Worm (Caenorhabditis elegans) whole organism, mixed stage, embryonic: ENCODE measurements around the gene Y34B4A.10.
A peak's percentile ranks its signal among the peaks of the same experiment; 100 is the strongest.

ENCODE experiments used
- M03D4.4 ChIP-seq: sonication (generic microtip); optimal IDR thresholded peaks from 2 replicates; lab custom pipeline; 2017; ENCODE audit warnings: mild to moderate bottlenecking, missing genetic modification characterization, missing compliant biosample characterization
- bed-3 ChIP-seq: fragments of 200-800 bp; sonication (Bioruptor generic); optimal IDR thresholded peaks from 3 replicates; lab custom pipeline; 2018; ENCODE audit warnings: mild to moderate bottlenecking, missing genetic modification characterization, moderate library complexity, missing compliant biosample characterization
- blmp-1 ChIP-seq: fragments of 150-350 bp; optimal IDR thresholded peaks from 2 replicates; lab custom pipeline; 2014; ENCODE audit warnings: missing biosample characterization, missing genetic modification characterization
- ceh-39 ChIP-seq: fragments of 150-350 bp; optimal IDR thresholded peaks from 2 replicates; lab custom pipeline; 2014; ENCODE audit warnings: missing biosample characterization, missing genetic modification characterization
- ceh-43 ChIP-seq: fragments of 200-800 bp; sonication (Bioruptor generic); optimal IDR thresholded peaks from 2 replicates; lab custom pipeline; 2018; ENCODE audit warnings: mild to moderate bottlenecking, missing genetic modification characterization, moderate library complexity, missing compliant biosample characterization
- ceh-83 ChIP-seq: fragments of 200-800 bp; sonication (Bioruptor generic); optimal IDR thresholded peaks from 2 replicates; lab custom pipeline; 2018; ENCODE audit warnings: mild to moderate bottlenecking, missing genetic modification characterization, missing compliant biosample characterization
- ces-1 ChIP-seq: fragments of 150-350 bp; optimal IDR thresholded peaks from 2 replicates; lab custom pipeline; 2014; ENCODE audit warnings: missing biosample characterization, missing genetic modification reagents, missing genetic modification characterization
- cnd-1 ChIP-seq: fragments of 200-800 bp; sonication (Bioruptor generic); optimal IDR thresholded peaks from 2 replicates; lab custom pipeline; 2018; ENCODE audit warnings: mild to moderate bottlenecking, missing genetic modification characterization, missing compliant biosample characterization
- drap-1 ChIP-seq: fragments of 200-800 bp; sonication (Bioruptor generic); optimal IDR thresholded peaks from 3 replicates; lab custom pipeline; 2018; ENCODE audit warnings: mild to moderate bottlenecking, missing genetic modification characterization, missing compliant biosample characterization
- elt-1 ChIP-seq: sonication (generic microtip); optimal IDR thresholded peaks from 2 replicates; lab custom pipeline; 2017; ENCODE audit warnings: missing genetic modification characterization, mild to moderate bottlenecking, missing compliant biosample characterization, antibody characterized with exemption, moderate library complexity, borderline replicate concordance; ENCODE audit not compliant: insufficient read depth
- elt-3 ChIP-seq: fragments of 150-350 bp; optimal IDR thresholded peaks from 2 replicates; lab custom pipeline; 2014; ENCODE audit warnings: missing biosample characterization, missing genetic modification characterization
- flh-1 ChIP-seq: fragments of 200-800 bp; sonication (Bioruptor generic); optimal IDR thresholded peaks from 2 replicates; lab custom pipeline; 2018; ENCODE audit warnings: mild to moderate bottlenecking, missing genetic modification characterization, moderate library complexity, missing compliant biosample characterization
- ham-2 ChIP-seq: fragments of 200-800 bp; sonication (Bioruptor generic); optimal IDR thresholded peaks from 2 replicates; lab custom pipeline; 2018; ENCODE audit warnings: mild to moderate bottlenecking, missing genetic modification characterization, missing compliant biosample characterization
- hlh-1 ChIP-seq: fragments of 150-350 bp; optimal IDR thresholded peaks from 2 replicates; lab custom pipeline; 2014; ENCODE audit warnings: missing biosample characterization, missing genetic modification reagents, missing genetic modification characterization
- lin-13 ChIP-seq: fragments of 150-350 bp; optimal IDR thresholded peaks from 2 replicates; lab custom pipeline; 2014; ENCODE audit warnings: missing biosample characterization, missing genetic modification characterization
- lin-32 ChIP-seq: fragments of 200-800 bp; sonication (Bioruptor generic); optimal IDR thresholded peaks from 2 replicates; lab custom pipeline; 2018; ENCODE audit warnings: mild to moderate bottlenecking, missing genetic modification characterization, missing compliant biosample characterization
- lsy-2 ChIP-seq: fragments of 150-350 bp; optimal IDR thresholded peaks from 2 replicates; lab custom pipeline; 2014; ENCODE audit warnings: missing biosample characterization, missing genetic modification characterization
- mab-5 ChIP-seq: fragments of 150-350 bp; optimal IDR thresholded peaks from 2 replicates; lab custom pipeline; 2014; ENCODE audit warnings: missing biosample characterization, missing genetic modification characterization
- mep-1 ChIP-seq: fragments of 150-350 bp; optimal IDR thresholded peaks from 2 replicates; lab custom pipeline; 2017; ENCODE audit warnings: missing biosample characterization, missing genetic modification reagents, missing genetic modification characterization, inconsistent platforms
- mls-2 ChIP-seq: sonication (generic microtip); optimal IDR thresholded peaks from 2 replicates; lab custom pipeline; 2016; ENCODE audit warnings: mild to moderate bottlenecking, missing genetic modification characterization, moderate library complexity, missing compliant biosample characterization
- nhr-12 ChIP-seq: fragments of 150-350 bp; optimal IDR thresholded peaks from 2 replicates; lab custom pipeline; 2014; ENCODE audit warnings: missing biosample characterization, missing genetic modification characterization
- nhr-2 ChIP-seq: fragments of 150-350 bp; optimal IDR thresholded peaks from 2 replicates; lab custom pipeline; 2014; ENCODE audit warnings: missing biosample characterization, missing genetic modification characterization
- nhr-237 ChIP-seq: fragments of 150-350 bp; optimal IDR thresholded peaks from 2 replicates; lab custom pipeline; 2014; ENCODE audit warnings: missing biosample characterization, missing genetic modification characterization
- nhr-28 ChIP-seq: fragments of 150-350 bp; optimal IDR thresholded peaks from 2 replicates; lab custom pipeline; 2014; ENCODE audit warnings: missing biosample characterization, missing genetic modification characterization
- nhr-76 ChIP-seq: sonication (generic microtip); optimal IDR thresholded peaks from 2 replicates; lab custom pipeline; 2017; ENCODE audit warnings: missing biosample characterization, missing genetic modification characterization
- pha-4 ChIP-seq: fragments of 150-350 bp; optimal IDR thresholded peaks from 2 replicates; lab custom pipeline; 2018; ENCODE audit warnings: missing biosample characterization, missing genetic modification reagents, missing genetic modification characterization
- sem-2 ChIP-seq: fragments of 200-800 bp; sonication (Bioruptor generic); optimal IDR thresholded peaks from 2 replicates; lab custom pipeline; 2018; ENCODE audit warnings: mild to moderate bottlenecking, missing genetic modification characterization, missing compliant biosample characterization
- snpc-4 ChIP-seq: fragments of 150-350 bp; optimal IDR thresholded peaks from 2 replicates; lab custom pipeline; 2014; ENCODE audit warnings: missing biosample characterization, missing genetic modification characterization
- sptf-1 ChIP-seq: sonication (generic microtip); optimal IDR thresholded peaks from 2 replicates; lab custom pipeline; 2017; ENCODE audit warnings: mild to moderate bottlenecking, missing genetic modification characterization, moderate library complexity, missing compliant biosample characterization
- tbx-8 ChIP-seq: fragments of 200-800 bp; sonication (Bioruptor generic); optimal IDR thresholded peaks from 2 replicates; lab custom pipeline; 2018; ENCODE audit warnings: mild to moderate bottlenecking, missing genetic modification characterization, moderate library complexity, missing compliant biosample characterization
- unc-120 ChIP-seq: sonication (generic microtip); optimal IDR thresholded peaks from 2 replicates; lab custom pipeline; 2017; ENCODE audit warnings: missing genetic modification characterization, missing compliant biosample characterization; ENCODE audit not compliant: poor library complexity, severe bottlenecking
- unc-39 ChIP-seq: fragments of 150-350 bp; optimal IDR thresholded peaks from 2 replicates; lab custom pipeline; 2014; ENCODE audit warnings: missing biosample characterization, missing genetic modification characterization
- unc-62 ChIP-seq: fragments of 150-350 bp; optimal IDR thresholded peaks from 2 replicates; lab custom pipeline; 2014; ENCODE audit warnings: missing biosample characterization, missing genetic modification reagents, missing genetic modification characterization
- zip-8 ChIP-seq: fragments of 150-350 bp; optimal IDR thresholded peaks from 2 replicates; lab custom pipeline; 2014; ENCODE audit warnings: missing biosample characterization, missing genetic modification characterization
- ztf-11 ChIP-seq: fragments of 150-350 bp; optimal IDR thresholded peaks from 2 replicates; lab custom pipeline; 2014; ENCODE audit warnings: missing biosample characterization, missing genetic modification characterization

The Y34B4A.10 gene

ce11 chrX:5243382-5243979 is 6.2 kb upstream of the Y34B4A.10 start, which contains the start of gene mtm-5:
mtm-5 (minus strand) TSS chrX:5243408.
- TF ChIP-seq lin-13 (tag; lab: Kevin White, UChicago) (no peak), mls-2 (tag; lab: Kevin White, UChicago) (no peak), ceh-43 (GFP tag; lab: Kevin White, UChicago) (no peak), lin-32 (GFP tag; lab: Kevin White, UChicago) (peak; percentile 79), ces-1 (GFP tag; lab: Kevin White, UChicago) (peak; percentile 78)

- TF ChIP-seq lin-32 (GFP tag; lab: Kevin White, UChicago) (no peak), lin-13 (tag; lab: Kevin White, UChicago) (peak; percentile 76), unc-39 (tag; lab: Kevin White, UChicago) (no peak), nhr-76 (no peak), nhr-12 (tag; lab: Kevin White, UChicago) (no peak), blmp-1 (tag; lab: Kevin White, UChicago) (no peak), M03D4.4 (tag; lab: Kevin White, UChicago) (no peak), tbx-8 (no peak), nhr-2 (tag; lab: Kevin White, UChicago) (no peak), hlh-1 (peak; percentile 28), ceh-43 (GFP tag; lab: Kevin White, UChicago) (no peak), lsy-2 (tag; lab: Kevin White, UChicago) (peak; percentile 39), unc-62 (no peak), ztf-11 (tag; lab: Kevin White, UChicago) (no peak), ham-2 (GFP tag; lab: Kevin White, UChicago) (no peak), elt-3 (no peak), mep-1 (tag; lab: Kevin White, UChicago) (peak; percentile 23), sptf-1 (tag; lab: Kevin White, UChicago) (peak; percentile 6), flh-1 (GFP tag; lab: Kevin White, UChicago) (no peak), nhr-237 (tag; lab: Kevin White, UChicago) (no peak), snpc-4 (no peak), elt-1 (tag; lab: Kevin White, UChicago) (no peak), mls-2 (tag; lab: Kevin White, UChicago) (no peak), bed-3 (no peak), mab-5 (tag; lab: Kevin White, UChicago) (no peak), unc-120 (no peak), cnd-1 (tag; lab: Kevin White, UChicago) (no peak), ceh-83 (GFP tag; lab: Kevin White, UChicago) (no peak), drap-1 (GFP tag; lab: Kevin White, UChicago) (no peak), pha-4 (tag; lab: Kevin White, UChicago) (peak; percentile 51), nhr-28 (tag; lab: Kevin White, UChicago) (no peak), zip-8 (no peak), ceh-39 (tag; lab: Kevin White, UChicago) (no peak), sem-2 (GFP tag; lab: Kevin White, UChicago) (no peak), ces-1 (GFP tag; lab: Kevin White, UChicago) (no peak)
These were observed 5.7 kb upstream of the Y34B4A.10 start, which contains the start of gene Y34B4A.7 for ce11 chrX:5244041-5244440. Y34B4A.7 (plus strand) TSS chrX:5244337.

ce11 chrX:5248754-5249153 is 949 bp upstream of the Y34B4A.10 start:
- no peak for TF ChIP-seq unc-62
- TF ChIP-seq nhr-237 (tag; lab: Kevin White, UChicago) = no peak
- TF ChIP-seq zip-8 = peak; percentile 69

ce11 chrX:5252798-5253197 is 3.1 kb downstream of the Y34B4A.10 start, which contains the start of gene nspg-14:
nspg-14 (plus strand) TSS chrX:5253047.
- TF ChIP-seq ztf-11 (tag; lab: Kevin White, UChicago) = no peak
- no peak for TF ChIP-seq lsy-2 (tag; lab: Kevin White, UChicago)
- no peak for TF ChIP-seq mab-5 (tag; lab: Kevin White, UChicago)
- TF ChIP-seq ceh-39 (tag; lab: Kevin White, UChicago) = no peak
- TF ChIP-seq, all 35 proteins: peak for 0
